Fruit fly (Drosophila melanogaster): ENCODE data around the gene CD98hc.

CD98hc gene

DNA sequence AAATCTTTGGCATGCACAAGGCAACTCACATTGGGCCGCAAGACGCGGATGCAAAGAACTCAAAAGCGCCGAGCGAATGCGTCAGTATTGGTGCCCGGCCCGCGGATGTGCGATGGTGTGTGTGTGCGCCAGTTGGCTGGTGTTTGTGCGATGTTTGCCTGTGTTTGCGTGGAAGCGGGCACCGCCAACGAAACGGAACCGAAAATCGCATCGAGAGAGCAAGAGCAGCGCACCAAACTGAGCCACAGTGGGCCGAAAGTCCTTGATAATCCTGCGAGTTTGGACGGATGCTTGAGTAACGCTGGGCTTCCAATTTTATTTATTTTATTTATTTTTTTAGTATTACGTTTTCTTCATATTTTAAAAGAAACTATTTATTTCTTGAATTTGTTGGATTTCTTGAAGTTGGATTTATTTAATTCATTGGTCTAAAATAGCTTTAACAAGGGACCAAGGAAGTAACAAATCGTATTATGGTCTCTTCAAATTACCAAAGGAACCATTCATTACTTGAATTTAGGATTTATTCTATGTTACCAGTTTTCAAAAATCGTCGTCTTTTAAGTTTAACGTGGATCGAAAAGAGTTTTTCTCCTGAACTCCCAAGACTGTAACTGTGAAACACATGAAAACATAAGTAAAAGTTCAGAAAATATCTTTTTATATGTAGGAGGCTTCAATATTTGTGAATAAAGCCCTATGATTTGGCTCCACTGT lies 15.3 kb downstream of the CD98hc start (continued):
- TF ChIP-seq bsh (GFP tag; optimal IDR thresholded peaks at IDR 0.05) (peak; percentile 38 to 67), pho (GFP tag; optimal IDR thresholded peaks at IDR 0.05) (no peak), Kr (GFP tag; optimal IDR thresholded peaks at IDR 0.05) (no peak), E2f1 (GFP tag; IDR thresholded peaks at IDR 0.05) (0 out of 2 replicates have a peak, but pooled peaks have one; percentile 22), CG14710 (tag; optimal IDR thresholded peaks at IDR 0.05) (peak; percentile 78), CG33557 (GFP tag; optimal IDR thresholded peaks at IDR 0.05) (peak; percentile 72), lola (GFP tag; optimal IDR thresholded peaks at IDR 0.05) (peak in 1 of 3 experiments; percentile 87), CG18262 (tag; optimal IDR thresholded peaks at IDR 0.05) (peak; percentile 92), CG18599 (GFP tag; optimal IDR thresholded peaks at IDR 0.05) (no peak), HLH54F (GFP tag; optimal IDR thresholded peaks at IDR 0.05) (no peak), CG2202 (tag; optimal IDR thresholded peaks at IDR 0.05) (no peak), ATbp (GFP tag; optimal IDR thresholded peaks at IDR 0.05) (peak; percentile 55), crc (GFP tag; optimal IDR thresholded peaks at IDR 0.05) (no peak), GATAe (GFP tag; conservative IDR thresholded peaks at IDR 0.05) (no peak), gcm2 (GFP tag; optimal IDR thresholded peaks at IDR 0.05) (no peak), ash1 (GFP tag; optimal IDR thresholded peaks at IDR 0.05) (no peak), slp2 (GFP tag; optimal IDR thresholded peaks at IDR 0.05) (no peak), Blimp-1 (GFP tag; optimal IDR thresholded peaks at IDR 0.05) (peak; percentile 32), tio (GFP tag; optimal IDR thresholded peaks at IDR 0.05) (peak; percentile 76), Elba2 (GFP tag; optimal IDR thresholded peaks at IDR 0.05) (no peak), CG9797 (GFP tag; optimal IDR thresholded peaks at IDR 0.05) (no peak), CG17829 (tag; optimal IDR thresholded peaks at IDR 0.05) (peak; percentile 72), Six4 (GFP tag; optimal IDR thresholded peaks at IDR 0.05) (peak; percentile 34), CG10959 (GFP tag; IDR thresholded peaks at IDR 0.05) (peak; percentile 37; the same call in 1 of the 2 replicates), sim (GFP tag; IDR thresholded peaks at IDR 0.05) (no peak), CG16813 (GFP tag; IDR thresholded peaks at IDR 0.05; ENCODE audit: partially characterized antibody) (no peak), CG18764 (GFP tag; optimal IDR thresholded peaks at IDR 0.05) (no peak), Dll (GFP tag; IDR thresholded peaks at IDR 0.05; ENCODE audit: partially characterized antibody) (no peak), sisA (GFP tag; IDR thresholded peaks at IDR 0.05) (0 out of 2 replicates have a peak, but pooled peaks have one; percentile 39), H15 (GFP tag; IDR thresholded peaks at IDR 0.05) (peak; percentile 49; the same call in 1 of the 3 replicates), Fer2 (tag; optimal IDR thresholded peaks at IDR 0.05) (no peak), Hand (GFP tag; optimal IDR thresholded peaks at IDR 0.05) (no peak), D (optimal IDR thresholded peaks at IDR 0.05) (no peak), D (GFP tag; optimal IDR thresholded peaks at IDR 0.05) (peak; percentile 85), lov (optimal IDR thresholded peaks at IDR 0.05) (no peak), lov (GFP tag; IDR thresholded peaks at IDR 0.05) (0 out of 3 replicates have a peak, but pooled peaks have one; percentile 5), Opbp (GFP tag; IDR thresholded peaks at IDR 0.05; ENCODE audit: partially characterized antibody) (0 out of 3 replicates have a peak, but pooled peaks have one; percentile 47), CG1602 (GFP tag; optimal IDR thresholded peaks at IDR 0.05) (peak; percentile 42), CG10654 (GFP tag; optimal IDR thresholded peaks at IDR 0.05) (peak; percentile 3), CG7357 (GFP tag; IDR thresholded peaks at IDR 0.05) (no peak), CG10147 (GFP tag; optimal IDR thresholded peaks at IDR 0.05) (no peak), CG11696 (GFP tag; IDR thresholded peaks at IDR 0.05) (no peak), ind (GFP tag; optimal IDR thresholded peaks at IDR 0.05) (no peak), NC2α (GFP tag; optimal IDR thresholded peaks at IDR 0.05) (no peak), D19A (tag; optimal IDR thresholded peaks at IDR 0.05) (peak; percentile 56), CG7928 (GFP tag; optimal IDR thresholded peaks at IDR 0.05) (no peak), Dp (GFP tag; optimal IDR thresholded peaks at IDR 0.05) (no peak), CG8388 (GFP tag; optimal IDR thresholded peaks at IDR 0.05) (peak; percentile 53), sqz (GFP tag; optimal IDR thresholded peaks at IDR 0.05) (peak; percentile 45)
